Worm (Caenorhabditis elegans) whole organism, late embryonic: Measurements from ENCODE around the gene str-83.

Experiments
- K02D7.2 ChIP-seq: sonication (generic microtip); optimal IDR thresholded peaks from 2 replicates; lab custom pipeline; 2017; ENCODE audit warnings: mild to moderate bottlenecking, missing genetic modification characterization, missing compliant biosample characterization
- K09A11.1 ChIP-seq: sonication (generic microtip); optimal IDR thresholded peaks from 2 replicates; lab custom pipeline; 2017; ENCODE audit warnings: antibody characterized with exemption, mild to moderate bottlenecking, missing genetic modification characterization, missing compliant biosample characterization; ENCODE audit not compliant: insufficient read depth
- Y22D7AL.16 ChIP-seq: sonication (generic microtip); optimal IDR thresholded peaks from 2 replicates; lab custom pipeline; 2016; ENCODE audit warnings: missing genetic modification characterization, missing compliant biosample characterization
- ama-1 ChIP-seq: fragments of 150-350 bp; optimal IDR thresholded peaks from 2 replicates; lab custom pipeline; 2014
- ceh-14 ChIP-seq: sonication (generic microtip); optimal IDR thresholded peaks from 2 replicates; lab custom pipeline; 2016; ENCODE audit warnings: missing genotype, missing genetic modification characterization, missing compliant biosample characterization
- ceh-18 ChIP-seq: sonication (generic microtip); optimal IDR thresholded peaks from 2 replicates; lab custom pipeline; 2016; ENCODE audit warnings: missing genetic modification characterization, missing compliant biosample characterization
- ceh-2 ChIP-seq: sonication (generic microtip); optimal IDR thresholded peaks from 2 replicates; lab custom pipeline; 2016; ENCODE audit warnings: missing genotype, missing genetic modification characterization, missing compliant biosample characterization
- ceh-30 ChIP-seq: fragments of 150-350 bp; optimal IDR thresholded peaks from 2 replicates; lab custom pipeline; 2014; ENCODE audit warnings: missing biosample characterization, missing genetic modification characterization
- ceh-31 ChIP-seq: sonication (generic microtip); optimal IDR thresholded peaks from 2 replicates; lab custom pipeline; 2016; ENCODE audit warnings: missing genetic modification characterization, missing compliant biosample characterization
- ceh-34 ChIP-seq: sonication (generic microtip); optimal IDR thresholded peaks from 2 replicates; lab custom pipeline; 2016; ENCODE audit warnings: mild to moderate bottlenecking, missing genetic modification characterization, missing compliant biosample characterization
- ceh-45 ChIP-seq: fragments of 200-800 bp; sonication (Bioruptor generic); IDR thresholded peaks from 2 replicates; pipeline ENCODE4 v1.3.6; 2022; ENCODE audit warnings: missing genetic modification reagents, missing genetic modification characterization, missing compliant biosample characterization
- ceh-6 ChIP-seq: fragments of 200-800 bp; sonication (Bioruptor generic); optimal IDR thresholded peaks from 2 replicates; lab custom pipeline; 2018; ENCODE audit warnings: mild to moderate bottlenecking, missing genetic modification characterization, missing compliant biosample characterization
- che-1 ChIP-seq: sonication (generic microtip); optimal IDR thresholded peaks from 2 replicates; lab custom pipeline; 2016; ENCODE audit warnings: mild to moderate bottlenecking, missing genetic modification characterization, missing compliant biosample characterization
- dmd-4 ChIP-seq: sonication (generic microtip); optimal IDR thresholded peaks from 2 replicates; lab custom pipeline; 2016; ENCODE audit warnings: borderline replicate concordance, missing genetic modification characterization, missing compliant biosample characterization
- dve-1 ChIP-seq: sonication (generic microtip); optimal IDR thresholded peaks from 2 replicates; lab custom pipeline; 2017; ENCODE audit warnings: antibody characterized with exemption, mild to moderate bottlenecking, missing genetic modification characterization, missing compliant biosample characterization
- elt-4 ChIP-seq: sonication (generic microtip); optimal IDR thresholded peaks from 2 replicates; lab custom pipeline; 2016; ENCODE audit warnings: missing genetic modification characterization, missing compliant biosample characterization
- ets-4 ChIP-seq: sonication (generic microtip); optimal IDR thresholded peaks from 2 replicates; lab custom pipeline; 2016; ENCODE audit warnings: missing genetic modification characterization, missing compliant biosample characterization
- eyg-1 ChIP-seq: sonication (generic microtip); optimal IDR thresholded peaks from 2 replicates; lab custom pipeline; 2016; ENCODE audit warnings: missing genotype, missing genetic modification characterization, missing compliant biosample characterization
- fax-1 ChIP-seq: sonication (generic microtip); optimal IDR thresholded peaks from 2 replicates; lab custom pipeline; 2016; ENCODE audit warnings: missing genotype, missing genetic modification characterization, missing compliant biosample characterization
- fkh-10 ChIP-seq: fragments of 150-350 bp; optimal IDR thresholded peaks from 2 replicates; lab custom pipeline; 2014; ENCODE audit warnings: missing biosample characterization, missing genetic modification reagents, missing genetic modification characterization
- fkh-6 ChIP-seq: sonication (generic microtip); optimal IDR thresholded peaks from 2 replicates; lab custom pipeline; 2016; ENCODE audit warnings: missing genetic modification characterization, missing compliant biosample characterization
- hlh-13 ChIP-seq: fragments of 200-800 bp; sonication (Bioruptor generic); optimal IDR thresholded peaks from 2 replicates; lab custom pipeline; 2018; ENCODE audit warnings: mild to moderate bottlenecking, missing genetic modification characterization, missing compliant biosample characterization
- hlh-15 ChIP-seq: sonication (generic microtip); optimal IDR thresholded peaks from 2 replicates; lab custom pipeline; 2016; ENCODE audit warnings: missing genetic modification characterization, missing compliant biosample characterization
- lim-6 ChIP-seq: sonication (generic microtip); optimal IDR thresholded peaks from 2 replicates; lab custom pipeline; 2016; ENCODE audit warnings: missing genetic modification characterization, missing compliant biosample characterization
- mec-3 ChIP-seq: sonication (generic microtip); optimal IDR thresholded peaks from 2 replicates; lab custom pipeline; 2016; ENCODE audit warnings: borderline replicate concordance, missing genetic modification characterization, missing compliant biosample characterization
- nhr-11 ChIP-seq: fragments of 150-350 bp; optimal IDR thresholded peaks from 2 replicates; lab custom pipeline; 2014; ENCODE audit warnings: missing biosample characterization, missing genetic modification characterization
- nhr-232 ChIP-seq: sonication (generic microtip); optimal IDR thresholded peaks from 2 replicates; lab custom pipeline; 2016; ENCODE audit warnings: missing genetic modification characterization, missing compliant biosample characterization
- odd-2 ChIP-seq: sonication (generic microtip); optimal IDR thresholded peaks from 2 replicates; lab custom pipeline; 2017; ENCODE audit warnings: antibody characterized with exemption, mild to moderate bottlenecking, missing genetic modification characterization, missing compliant biosample characterization
- pax-1 ChIP-seq: fragments of 150-350 bp; optimal IDR thresholded peaks from 2 replicates; lab custom pipeline; 2014; ENCODE audit warnings: missing biosample characterization, missing genetic modification characterization
- pha-2 ChIP-seq: sonication (generic microtip); optimal IDR thresholded peaks from 2 replicates; lab custom pipeline; 2017; ENCODE audit warnings: mild to moderate bottlenecking, missing genetic modification characterization, missing compliant biosample characterization
- pqm-1 ChIP-seq: sonication (generic microtip); optimal IDR thresholded peaks from 2 replicates; lab custom pipeline; 2016; ENCODE audit warnings: missing genetic modification characterization, missing compliant biosample characterization
- pros-1 ChIP-seq: fragments of 150-350 bp; optimal IDR thresholded peaks from 2 replicates; lab custom pipeline; 2014; ENCODE audit warnings: missing biosample characterization, missing genetic modification reagents, missing genetic modification characterization
- syd-9 ChIP-seq: sonication (generic microtip); optimal IDR thresholded peaks from 2 replicates; lab custom pipeline; 2016; ENCODE audit warnings: mild to moderate bottlenecking, missing genetic modification characterization, moderate library complexity, missing compliant biosample characterization
- ttx-3 ChIP-seq: sonication (generic microtip); optimal IDR thresholded peaks from 2 replicates; lab custom pipeline; 2016; ENCODE audit warnings: missing genetic modification reagents, missing genetic modification characterization, missing compliant biosample characterization
- unc-3 ChIP-seq, 2 experiments: fragments of 200-800 bp in 1 of 2; sonication (Bioruptor generic) in 1 of 2; sonication (generic microtip) in 1 of 2; conservative IDR thresholded peaks in 1 of 2; optimal IDR thresholded peaks in 1 of 2; 2 replicates each; pipeline versions ENCODE4 v1.3.6 to Lab custom; 2016 to 2022; ENCODE audit warnings: missing compliant biosample characterization in 2 of 2, missing genetic modification characterization in 2 of 2, missing genetic modification reagents in 1 of 2
- zip-5 ChIP-seq: sonication (generic microtip); optimal IDR thresholded peaks from 2 replicates; lab custom pipeline; 2016; ENCODE audit warnings: missing genetic modification characterization, missing compliant biosample characterization

Gene str-83

ce11 chrV:3949723-3950122 lies 27.3 kb upstream of the str-83 start, which contains the start of gene dach-1:
dach-1 (plus strand) TSS chrV:3950023.
- no peak for TF ChIP-seq dve-1
- no peak for TF ChIP-seq unc-3 (GFP tag; conservative IDR thresholded peaks at IDR 0.05; lab: Robert Waterston, UW)
- no peak for TF ChIP-seq unc-3 (tag; optimal IDR thresholded peaks at IDR 0.05; lab: Kevin White, UChicago)
- no peak for TF ChIP-seq hlh-15
- no peak for TF ChIP-seq nhr-11 (tag; lab: Kevin White, UChicago)
- TF ChIP-seq lim-6 (tag; lab: Kevin White, UChicago), result no peak
- TF ChIP-seq eyg-1, result no peak
- TF ChIP-seq fax-1 (tag; lab: Kevin White, UChicago), result no peak
- no peak for TF ChIP-seq fkh-10 (GFP tag; lab: Kevin White, UChicago)
- TF ChIP-seq elt-4 (tag; lab: Kevin White, UChicago), result no peak
- no peak for TF ChIP-seq pqm-1
- TF ChIP-seq ceh-6 (GFP tag; lab: Kevin White, UChicago), result no peak
- no peak for TF ChIP-seq ceh-18 (tag; lab: Kevin White, UChicago)

- TF ChIP-seq ceh-34 (tag; lab: Kevin White, UChicago) (no peak), pha-2 (tag; lab: Kevin White, UChicago) (no peak), ceh-14 (tag; lab: Kevin White, UChicago) (no peak), nhr-11 (tag; lab: Kevin White, UChicago) (no peak)
These were observed 23.3 kb upstream of the str-83 start, which contains the start of gene str-247 for ce11 chrV:3953739-3954138. str-247 (plus strand) TSS chrV:3954039.

ce11 chrV:3957608-3958007 lies 19.5 kb upstream of the str-83 start, which contains the start of gene cyp-34A5:
cyp-34A5 (minus strand) TSS chrV:3957708.
- TF ChIP-seq K02D7.2 (no peak), odd-2 (no peak), nhr-232 (tag; lab: Kevin White, UChicago) (no peak), ceh-31 (no peak), fkh-6 (tag; lab: Kevin White, UChicago) (no peak)

- TF ChIP-seq K09A11.1 (tag; lab: Kevin White, UChicago) (no peak), che-1 (tag; lab: Kevin White, UChicago) (no peak), ceh-45 (GFP tag; lab: Robert Waterston, UW) (no peak), ama-1 (lab: Kevin White, UChicago) (no peak), ets-4 (tag; lab: Kevin White, UChicago) (no peak), mec-3 (no peak), Y22D7AL.16 (tag; lab: Kevin White, UChicago) (no peak), hlh-13 (GFP tag; lab: Kevin White, UChicago) (no peak), fkh-6 (tag; lab: Kevin White, UChicago) (no peak), pax-1 (tag; lab: Kevin White, UChicago) (no peak), ttx-3 (tag; lab: Kevin White, UChicago) (no peak), K02D7.2 (no peak)
These were observed 15.8 kb upstream of the str-83 start, which contains the start of gene cyp-34A6 for ce11 chrV:3961235-3961634. cyp-34A6 (minus strand) TSS chrV:3961335.

- TF ChIP-seq syd-9 (no peak), ceh-2 (tag; lab: Kevin White, UChicago) (no peak), dmd-4 (tag; lab: Kevin White, UChicago) (no peak)
These were observed 13.3 kb upstream of the str-83 start, which contains the start of gene cyp-34A7 for ce11 chrV:3963715-3964114. cyp-34A7 (minus strand) TSS chrV:3963815.

DNA sequence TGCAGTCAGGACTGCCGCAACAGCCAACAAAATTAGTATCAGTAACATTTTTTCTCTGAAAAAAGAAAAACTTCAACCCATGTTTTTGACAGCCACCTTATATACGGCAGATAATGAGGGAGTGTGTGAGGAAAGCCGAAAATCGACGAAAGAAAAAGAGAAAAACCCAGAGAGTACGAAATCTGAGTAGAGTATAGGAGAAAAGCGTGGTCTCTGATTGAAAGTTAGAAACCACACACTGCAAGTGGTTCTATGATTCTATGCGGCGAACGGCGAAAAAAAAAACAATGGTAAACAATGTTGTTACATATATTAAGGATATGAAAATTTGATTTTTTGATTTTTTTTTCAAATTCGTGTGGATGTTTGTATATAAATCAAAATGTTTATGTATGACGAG lies 9.3 kb upstream of the str-83 start, which contains the start of gene cyp-34A8:
Gene cyp-34A8 (minus strand): TSS at position 62 of the 400 bp plus-strand sequence.
- no peak for TF ChIP-seq dmd-4 (tag; lab: Kevin White, UChicago)
- TF ChIP-seq ceh-30 (tag; lab: Kevin White, UChicago), result no peak
- TF ChIP-seq pros-1 (tag; lab: Kevin White, UChicago), result no peak
- TF ChIP-seq zip-5, result no peak
